Fruit fly (Drosophila melanogaster) whole organism, embryonic: Measurements from ENCODE around the gene CG42656.
A peak's percentile ranks its signal among the peaks of the same experiment; 100 is the strongest.

ENCODE experiments used
- CG12104 ChIP-seq: fragments of 200-800 bp; sonication (Bioruptor generic); optimal IDR thresholded peaks from 3 replicates; lab custom pipeline; 2016; ENCODE audit warnings: missing biosample characterization, missing genetic modification characterization
- CG12299 ChIP-seq: fragments of 200-800 bp; sonication (Bioruptor generic); optimal IDR thresholded peaks from 2 replicates; lab custom pipeline; 2018; ENCODE audit warnings: missing biosample characterization, mild to moderate bottlenecking, missing genetic modification characterization
- CG12769 ChIP-seq: fragments of 200-800 bp; sonication (Bioruptor generic); optimal IDR thresholded peaks from 2 replicates; lab custom pipeline; 2019; ENCODE audit warnings: missing biosample characterization, mild to moderate bottlenecking, missing genetic modification characterization, moderate library complexity
- CG17359 ChIP-seq: fragments of 200-800 bp; sonication (Bioruptor generic); optimal IDR thresholded peaks from 3 replicates; lab custom pipeline; 2018; ENCODE audit warnings: missing biosample characterization, mild to moderate bottlenecking, missing genetic modification characterization, moderate library complexity
- CG17568 ChIP-seq: fragments of 200-800 bp; sonication (Bioruptor generic); optimal IDR thresholded peaks from 2 replicates; lab custom pipeline; 2018; ENCODE audit warnings: missing biosample characterization, mild to moderate bottlenecking, missing genetic modification characterization, moderate library complexity
- CG18619 ChIP-seq: fragments of 200-800 bp; sonication (Bioruptor generic); optimal IDR thresholded peaks from 3 replicates; lab custom pipeline; 2017; ENCODE audit warnings: missing biosample characterization, mild to moderate bottlenecking, missing genetic modification characterization
- CG2199 ChIP-seq: fragments of 200-800 bp; sonication (Bioruptor generic); IDR thresholded peaks from 3 replicates; pipeline ENCODE4 v1.3.6; 2022; ENCODE audit warnings: missing biosample characterization, missing genetic modification characterization
- CG2889 ChIP-seq: fragments of 200-800 bp; sonication (Bioruptor generic); IDR thresholded peaks from 3 replicates; pipeline ENCODE4 v1.3.6; 2022; ENCODE audit warnings: missing biosample characterization, missing genetic modification characterization
- CG31224 ChIP-seq: fragments of 200-800 bp; sonication (Bioruptor generic); IDR thresholded peaks from 2 replicates; pipeline ENCODE4 v1.3.6; 2022; ENCODE audit warnings: missing biosample characterization, missing genetic modification characterization
- CG7839 ChIP-seq: fragments of 200-800 bp; sonication (Bioruptor generic); optimal IDR thresholded peaks from 3 replicates; lab custom pipeline; 2018; ENCODE audit warnings: missing biosample characterization, mild to moderate bottlenecking, missing genetic modification characterization, moderate library complexity
- CG8290 ChIP-seq, 3 experiments: fragments of 200-800 bp; sonication (Bioruptor generic); optimal IDR thresholded peaks; 2 replicates each; lab custom pipeline; 2016 to 2019; ENCODE audit warnings: missing biosample characterization in 3 of 3, missing genetic modification characterization in 3 of 3, mild to moderate bottlenecking in 2 of 3, moderate library complexity in 1 of 3
- CG8359 ChIP-seq: fragments of 200-800 bp; sonication (Bioruptor generic); optimal IDR thresholded peaks from 2 replicates; lab custom pipeline; 2017; ENCODE audit warnings: missing biosample characterization, mild to moderate bottlenecking, missing genetic modification characterization, borderline replicate concordance
- CG8765 ChIP-seq: fragments of 200-800 bp; sonication (Bioruptor generic); IDR thresholded peaks from 2 replicates; pipeline ENCODE4 v1.3.6; 2022; ENCODE audit warnings: missing biosample characterization, missing genetic modification characterization
- CG9215 ChIP-seq: fragments of 200-800 bp; sonication (Bioruptor generic); IDR thresholded peaks from 2 replicates; pipeline ENCODE4 v1.3.6; 2022; ENCODE audit warnings: missing biosample characterization, missing genetic modification characterization
- Dip2 ChIP-seq: fragments of 200-800 bp; sonication (Bioruptor generic); IDR thresholded peaks from 2 replicates; pipeline ENCODE4 v1.3.6; 2022; ENCODE audit warnings: missing biosample characterization, missing genetic modification characterization
- Dref ChIP-seq: fragments of 200-800 bp; sonication (Bioruptor generic); IDR thresholded peaks from 2 replicates; pipeline ENCODE4 v1.3.6; 2022; ENCODE audit warnings: missing biosample characterization, missing genetic modification characterization
- Ets65A ChIP-seq: fragments of 200-800 bp; sonication (Bioruptor generic); peaks from one replicate; lab custom pipeline; 2016; ENCODE audit warnings: missing biosample characterization, missing genetic modification characterization
- Fer3 ChIP-seq: fragments of 200-800 bp; sonication (Bioruptor generic); optimal IDR thresholded peaks from 2 replicates; lab custom pipeline; 2018; ENCODE audit warnings: missing biosample characterization, mild to moderate bottlenecking, missing genetic modification characterization, moderate library complexity
- HmgZ ChIP-seq: fragments of 200-800 bp; sonication (Bioruptor generic); optimal IDR thresholded peaks from 2 replicates; lab custom pipeline; 2018; ENCODE audit warnings: missing biosample characterization, mild to moderate bottlenecking, missing genetic modification characterization
- Med ChIP-seq: fragments of 200-800 bp; sonication (Bioruptor generic); peaks from one replicate; lab custom pipeline; 2016; ENCODE audit warnings: missing biosample characterization, missing genetic modification characterization, mild to moderate bottlenecking, inconsistent platforms, moderate library complexity
- Meics ChIP-seq: fragments of 200-800 bp; sonication (Bioruptor generic); optimal IDR thresholded peaks from 2 replicates; lab custom pipeline; 2017; ENCODE audit warnings: missing biosample characterization, mild to moderate bottlenecking, missing genetic modification characterization
- Mes4 ChIP-seq: fragments of 200-800 bp; sonication (Bioruptor generic); optimal IDR thresholded peaks from 2 replicates; lab custom pipeline; 2016; ENCODE audit warnings: missing biosample characterization, missing genetic modification characterization
- NK7.1 ChIP-seq: fragments of 200-800 bp; sonication (Bioruptor generic); optimal IDR thresholded peaks from 3 replicates; lab custom pipeline; 2016; ENCODE audit warnings: missing biosample characterization, missing genetic modification characterization
- Opbp ChIP-seq: fragments of 200-800 bp; sonication (Bioruptor generic); IDR thresholded peaks from 3 replicates; pipeline ENCODE4 v1.3.6; 2022; ENCODE audit warnings: missing biosample characterization, missing genetic modification characterization; ENCODE audit not compliant: partially characterized antibody
- Pdp1 ChIP-seq, 2 experiments: fragments of 200-800 bp; sonication (Bioruptor generic); optimal IDR thresholded peaks; 3 replicates each; lab custom pipeline; 2016; ENCODE audit warnings: missing biosample characterization in 2 of 2, missing genetic modification characterization in 2 of 2, mild to moderate bottlenecking in 1 of 2, moderate library complexity in 1 of 2
- Rfx ChIP-seq: fragments of 200-800 bp; sonication (Bioruptor generic); IDR thresholded peaks from 2 replicates; pipeline ENCODE4 v1.3.6; 2022; ENCODE audit warnings: missing biosample characterization, missing genetic modification characterization
- bcd ChIP-seq: fragments of 200-800 bp; sonication (Bioruptor generic); optimal IDR thresholded peaks from 2 replicates; lab custom pipeline; 2017; ENCODE audit warnings: missing biosample characterization, mild to moderate bottlenecking, missing genetic modification characterization
- btn ChIP-seq: fragments of 200-800 bp; sonication (Bioruptor generic); optimal IDR thresholded peaks from 2 replicates; lab custom pipeline; 2016; ENCODE audit warnings: missing biosample characterization, missing genetic modification characterization
- cg ChIP-seq: fragments of 200-800 bp; sonication (Bioruptor generic); optimal IDR thresholded peaks from 3 replicates; lab custom pipeline; 2019; ENCODE audit warnings: missing biosample characterization, mild to moderate bottlenecking, missing genetic modification characterization, moderate library complexity
- chif ChIP-seq, 2 experiments: fragments of 200-800 bp; sonication (Bioruptor generic); optimal IDR thresholded peaks; 3 replicates each; lab custom pipeline; 2016; ENCODE audit warnings: missing biosample characterization in 2 of 2, missing genetic modification characterization in 2 of 2
- chinmo ChIP-seq: fragments of 200-800 bp; sonication (Bioruptor generic); IDR thresholded peaks from 4 replicates; pipeline ENCODE4 v1.3.6; 2022; ENCODE audit warnings: missing biosample characterization, missing genetic modification characterization; ENCODE audit not compliant: partially characterized antibody
- dpn ChIP-seq, 2 experiments: fragments of 200-800 bp; sonication (Bioruptor generic); optimal IDR thresholded peaks; 3 replicates each; lab custom pipeline; 2016; ENCODE audit warnings: missing biosample characterization in 2 of 2, missing genetic modification characterization in 2 of 2
- exex ChIP-seq: fragments of 200-800 bp; sonication (Bioruptor generic); optimal IDR thresholded peaks from 4 replicates; lab custom pipeline; 2018; ENCODE audit warnings: missing biosample characterization, mild to moderate bottlenecking, missing genetic modification characterization, moderate library complexity
- gro ChIP-seq: fragments of 200-800 bp; sonication (Bioruptor generic); optimal IDR thresholded peaks from 2 replicates; lab custom pipeline; 2016; ENCODE audit warnings: missing biosample characterization, missing genetic modification characterization
- h ChIP-seq: fragments of >200 bp; optimal IDR thresholded peaks from 2 replicates; lab custom pipeline; 2017
- ind ChIP-seq: fragments of 200-800 bp; sonication (Bioruptor generic); optimal IDR thresholded peaks from 3 replicates; lab custom pipeline; 2016; ENCODE audit warnings: missing biosample characterization, missing genetic modification characterization
- kay ChIP-seq: fragments of 200-800 bp; sonication (Bioruptor generic); optimal IDR thresholded peaks from 2 replicates; lab custom pipeline; 2016; ENCODE audit warnings: missing biosample characterization, missing genetic modification characterization
- klu ChIP-seq: fragments of 200-800 bp; sonication (Bioruptor generic); IDR thresholded peaks from 2 replicates; pipeline ENCODE4 v1.3.6; 2022; ENCODE audit warnings: missing biosample characterization, missing genetic modification characterization
- mirr ChIP-seq: fragments of 200-800 bp; sonication (Bioruptor generic); optimal IDR thresholded peaks from 3 replicates; lab custom pipeline; 2018; ENCODE audit warnings: missing biosample characterization, mild to moderate bottlenecking, missing genetic modification characterization
- odd ChIP-seq: fragments of 200-800 bp; sonication (Bioruptor generic); optimal IDR thresholded peaks from 2 replicates; lab custom pipeline; 2017; ENCODE audit warnings: missing biosample characterization, mild to moderate bottlenecking, missing genetic modification characterization
- pfk ChIP-seq: fragments of 200-800 bp; sonication (Bioruptor generic); optimal IDR thresholded peaks from 2 replicates; lab custom pipeline; 2018; ENCODE audit warnings: missing biosample characterization, mild to moderate bottlenecking, missing genetic modification characterization, moderate library complexity
- ranshi ChIP-seq: fragments of 200-800 bp; sonication (Bioruptor generic); IDR thresholded peaks from 2 replicates; pipeline ENCODE4 v1.3.6; 2022; ENCODE audit warnings: missing biosample characterization, missing genetic modification characterization
- ro ChIP-seq: fragments of 200-800 bp; sonication (Bioruptor generic); IDR thresholded peaks from 2 replicates; pipeline ENCODE4 v1.3.6; 2022; ENCODE audit warnings: missing biosample characterization, missing genetic modification characterization
- sens ChIP-seq: fragments of 200-800 bp; sonication (Bioruptor generic); peaks from one replicate; lab custom pipeline; 2016; ENCODE audit warnings: missing biosample characterization, missing genetic modification characterization
- stwl ChIP-seq: fragments of 200-800 bp; sonication (Bioruptor generic); optimal IDR thresholded peaks from 3 replicates; lab custom pipeline; 2018; ENCODE audit warnings: missing biosample characterization, mild to moderate bottlenecking, missing genetic modification characterization, moderate library complexity
- z ChIP-seq: fragments of 200-800 bp; sonication (Bioruptor generic); IDR thresholded peaks from 3 replicates; pipeline ENCODE4 v1.3.6; 2022; ENCODE audit warnings: missing biosample characterization, missing genetic modification characterization

The CG42656 gene

dm6 chr3R:7514232-7514863 is 21.3 kb upstream of the CG42656 start (continued):
- TF ChIP-seq CG8359 (GFP tag; lab: Kevin White, UChicago) (no peak), Dref (GFP tag; lab: Robert Waterston, UW) (no peak), CG9215 (no peak), Dip2 (GFP tag; lab: Robert Waterston, UW) (no peak), CG2889 (no peak), CG7839 (tag; lab: Kevin White, UChicago) (no peak)

dm6 chr3R:7508198-7508837 is 15.2 kb upstream of the CG42656 start:
- TF ChIP-seq HmgZ (tag; lab: Kevin White, UChicago) (peak; percentile 48), CG31224 (no peak), CG8765 (no peak), CG12104 (GFP tag; lab: Kevin White, UChicago) (no peak), chif (GFP tag; optimal IDR thresholded peaks at IDR 0.05; lab: Kevin White, UChicago) (no peak), chinmo (GFP tag; lab: Robert Waterston, UW) (0 out of 4 replicates have a peak, but pooled peaks have one; percentile 58), CG12769 (tag; lab: Kevin White, UChicago) (peak; percentile 7), h (lab: Kevin White, UChicago) (no peak), Mes4 (no peak), CG17568 (GFP tag; lab: Kevin White, UChicago) (no peak), gro (GFP tag; lab: Kevin White, UChicago) (peak; percentile 10), stwl (tag; lab: Kevin White, UChicago) (peak; percentile 21), cg (GFP tag; lab: Kevin White, UChicago) (peak; percentile 19), Ets65A (GFP tag; lab: Kevin White, UChicago) (no peak), mirr (GFP tag; lab: Kevin White, UChicago) (no peak), CG8290 (GFP tag; optimal IDR thresholded peaks at IDR 0.05; lab: Kevin White, UChicago) (no peak), CG8290 (tag; optimal IDR thresholded peaks at IDR 0.05; lab: Kevin White, UChicago) (peak in 1 of 2 experiments; percentile 27), Med (peak; percentile 56), exex (tag; lab: Kevin White, UChicago) (peak; percentile 86), Fer3 (tag; lab: Kevin White, UChicago) (no peak), kay (GFP tag; lab: Kevin White, UChicago) (no peak), CG2199 (GFP tag; lab: Robert Waterston, UW) (0 out of 3 replicates have a peak, but pooled peaks have one; percentile 11), Pdp1 (GFP tag; optimal IDR thresholded peaks at IDR 0.05; lab: Kevin White, UChicago) (peak in 1 of 2 experiments; percentile 74), btn (no peak), sens (peak; percentile 74), CG12299 (no peak)

DNA sequence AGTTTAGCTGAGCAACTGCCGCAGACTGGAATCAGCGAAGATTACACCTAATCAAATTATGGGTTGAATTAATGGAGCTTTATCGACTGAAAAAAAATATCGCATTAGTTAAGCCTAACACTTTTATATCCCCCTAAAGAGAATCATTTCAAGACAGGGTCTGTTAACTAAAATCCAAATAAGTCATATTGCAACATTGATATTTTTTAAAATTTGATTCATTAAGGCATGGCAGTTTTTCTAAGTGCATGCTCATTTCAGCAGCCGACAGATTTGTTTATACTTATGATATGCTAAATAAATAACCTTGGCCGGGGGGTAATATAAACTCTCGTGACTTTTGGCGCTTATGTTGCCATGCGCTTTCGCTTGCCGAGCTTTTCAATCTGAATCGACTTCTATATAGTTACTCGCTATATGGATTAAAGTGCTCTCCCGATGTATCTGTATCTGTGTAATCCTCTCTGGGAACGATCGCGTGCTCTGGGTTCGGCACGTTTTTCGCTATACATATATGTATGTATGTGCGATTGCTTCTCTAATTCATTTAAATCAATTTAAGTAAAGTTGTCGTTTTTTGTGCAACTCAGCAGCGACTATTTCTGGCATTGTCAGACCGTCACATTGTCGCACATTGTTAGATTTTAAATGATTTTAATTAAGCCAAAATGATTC is 13.4 kb upstream of the CG42656 start:
- TF ChIP-seq odd (peak; percentile 55), NK7.1 (GFP tag; lab: Kevin White, UChicago) (peak; percentile 78), CG31224 (peak; percentile 83), dpn (GFP tag; optimal IDR thresholded peaks at IDR 0.05; lab: Kevin White, UChicago) (peak; percentile 83 to 89), Meics (peak; percentile 93), bcd (GFP tag; lab: Kevin White, UChicago) (peak; percentile 84), pfk (no peak), ro (GFP tag; lab: Robert Waterston, UW) (no peak), z (GFP tag; lab: Robert Waterston, UW) (no peak), ranshi (GFP tag; lab: Robert Waterston, UW) (peak; percentile 78), Rfx (GFP tag; lab: Robert Waterston, UW) (peak; percentile 96), CG18619 (peak; percentile 80), Pdp1 (GFP tag; optimal IDR thresholded peaks at IDR 0.05; lab: Kevin White, UChicago) (peak; percentile 86), Opbp (no peak), klu (GFP tag; lab: Robert Waterston, UW) (peak; percentile 70; the same call in 1 of the 2 replicates), CG17359 (tag; lab: Kevin White, UChicago) (peak; percentile 57), ind (GFP tag; lab: Kevin White, UChicago) (peak; percentile 84)
